Worm (Caenorhabditis elegans) whole organism, L4/young adult: Measurements from ENCODE around the gene ZK180.5.
A peak's percentile ranks its signal among the peaks of the same experiment; 100 is the strongest.

Experiments
- W03F9.2 ChIP-seq: fragments of 150-350 bp; optimal IDR thresholded peaks from 2 replicates; lab custom pipeline; 2014; ENCODE audit warnings: missing biosample characterization, missing genetic modification characterization
- dao-5 ChIP-seq: sonication (generic microtip); optimal IDR thresholded peaks from 2 replicates; lab custom pipeline; 2016; ENCODE audit warnings: missing genotype, missing genetic modification characterization, moderate library complexity, missing compliant biosample characterization
- him-1 ChIP-seq: sonication (generic microtip); optimal IDR thresholded peaks from 2 replicates; lab custom pipeline; 2016; ENCODE audit warnings: missing genotype, missing genetic modification reagents, missing genetic modification characterization, missing compliant biosample characterization

Gene ZK180.5

DNA sequence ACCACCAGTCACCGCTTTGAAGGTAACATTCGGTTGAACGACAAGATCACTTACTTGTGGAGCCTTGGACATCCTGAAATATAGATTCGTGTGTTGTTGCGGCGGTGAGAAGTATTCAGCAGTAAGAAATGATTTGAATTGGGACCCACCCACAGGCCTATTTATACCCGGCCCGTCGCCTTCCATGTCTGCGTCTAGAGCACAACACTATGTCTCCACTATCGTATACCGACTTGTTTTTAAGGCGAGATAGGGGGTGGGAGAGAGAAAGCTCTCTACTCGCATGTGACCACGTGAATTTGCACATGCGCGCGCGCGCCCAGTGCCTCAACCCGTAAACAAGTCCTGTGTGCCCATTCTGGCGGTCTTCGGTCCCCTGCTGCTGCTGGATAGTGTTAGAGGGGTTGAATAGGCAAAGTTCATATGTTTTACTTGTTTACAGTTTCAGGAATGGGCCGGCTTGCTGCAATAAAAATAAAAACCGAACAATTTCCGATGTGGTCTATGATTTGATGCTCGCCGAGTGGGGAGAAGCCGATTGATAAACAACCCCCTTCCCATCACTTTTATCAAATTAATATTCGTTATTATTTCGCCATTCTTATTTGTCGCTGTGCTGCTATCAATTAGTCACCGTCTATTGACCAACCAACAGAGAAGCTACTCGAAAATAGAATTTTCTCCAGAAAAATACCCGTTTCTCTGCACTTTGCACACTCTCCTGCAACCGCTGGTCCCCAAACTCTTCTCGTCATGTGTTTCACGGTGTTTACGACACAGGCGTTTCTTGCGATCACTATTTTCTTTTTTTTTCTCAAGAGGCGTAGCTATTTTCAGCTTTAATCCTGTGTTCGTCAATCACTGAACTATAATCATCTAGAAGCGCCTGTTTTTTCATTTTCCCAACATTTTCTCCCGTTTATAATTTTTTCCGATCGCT is 46.9 kb downstream of the ZK180.5 start:
- TF ChIP-seq dao-5 (tag; lab: Kevin White, UChicago) (peak; percentile 25), W03F9.2 (peak; percentile 27), him-1 (tag; lab: Kevin White, UChicago) (peak; percentile 3)

- TF ChIP-seq dao-5 (tag; lab: Kevin White, UChicago) (no peak), W03F9.2 (no peak), him-1 (tag; lab: Kevin White, UChicago) (no peak)
Measured at ce11 chrIV:4469055-4469454, 47.9 kb downstream of the ZK180.5 start.

DNA sequence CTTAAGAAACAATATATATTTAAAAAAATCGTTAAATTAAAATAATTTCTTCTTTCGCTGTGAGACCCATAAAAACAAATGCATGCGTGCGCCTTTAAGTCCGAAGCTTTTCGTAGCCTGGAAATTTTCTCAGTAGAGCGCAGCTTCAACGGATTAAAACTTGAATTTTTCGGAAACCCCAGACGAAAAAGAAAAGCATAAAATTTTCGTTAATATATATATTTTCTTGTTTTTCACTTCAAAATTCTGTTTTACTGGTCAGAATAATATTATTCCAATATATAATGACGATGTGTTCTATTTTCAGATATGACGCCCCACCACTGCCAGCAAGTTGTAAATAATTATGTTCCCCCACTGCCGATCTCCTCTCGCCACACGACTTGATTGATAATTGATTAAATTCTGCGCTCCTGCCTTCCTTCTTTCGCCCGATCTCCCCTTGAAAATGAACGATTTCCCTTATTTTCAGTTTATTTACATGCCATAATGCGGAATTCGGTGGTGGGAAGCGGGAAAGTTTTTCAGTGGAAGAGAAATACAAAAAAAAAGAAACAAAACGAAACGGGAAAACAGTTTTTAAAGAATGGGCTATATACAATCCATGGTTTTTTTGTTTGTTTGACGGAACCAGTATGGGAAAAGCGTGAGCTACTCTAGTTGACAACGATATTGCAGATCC is 48.8 kb downstream of the ZK180.5 start:
- TF ChIP-seq W03F9.2 (peak; percentile 17), dao-5 (tag; lab: Kevin White, UChicago) (no peak), him-1 (tag; lab: Kevin White, UChicago) (peak; percentile 18)

ce11 chrIV:4465184-4465583 is 51.8 kb downstream of the ZK180.5 start, which contains the start of gene M01H9.5:
Gene M01H9.5 (plus strand): TSS chrIV:4465484.
- TF ChIP-seq him-1 (tag; lab: Kevin White, UChicago): no peak
- no peak for TF ChIP-seq W03F9.2
- TF ChIP-seq dao-5 (tag; lab: Kevin White, UChicago): no peak
